Worm (Caenorhabditis elegans) whole organism, mixed stage, embryonic: ENCODE data around the gene srh-134.
A peak's percentile ranks its signal among the peaks of the same experiment; 100 is the strongest.
"Not testable (repeated sequence)": the region's sequence is repeated elsewhere in the genome, so short reads cannot be mapped to it uniquely, and the experiment has no call there.

ENCODE experiments used
- M03D4.4 ChIP-seq: sonication (generic microtip); optimal IDR thresholded peaks from 2 replicates; lab custom pipeline; 2017; ENCODE audit warnings: mild to moderate bottlenecking, missing genetic modification characterization, missing compliant biosample characterization
- bed-3 ChIP-seq: fragments of 200-800 bp; sonication (Bioruptor generic); optimal IDR thresholded peaks from 3 replicates; lab custom pipeline; 2018; ENCODE audit warnings: mild to moderate bottlenecking, missing genetic modification characterization, moderate library complexity, missing compliant biosample characterization
- blmp-1 ChIP-seq: fragments of 150-350 bp; optimal IDR thresholded peaks from 2 replicates; lab custom pipeline; 2014; ENCODE audit warnings: missing biosample characterization, missing genetic modification characterization
- ceh-39 ChIP-seq: fragments of 150-350 bp; optimal IDR thresholded peaks from 2 replicates; lab custom pipeline; 2014; ENCODE audit warnings: missing biosample characterization, missing genetic modification characterization
- ceh-43 ChIP-seq: fragments of 200-800 bp; sonication (Bioruptor generic); optimal IDR thresholded peaks from 2 replicates; lab custom pipeline; 2018; ENCODE audit warnings: mild to moderate bottlenecking, missing genetic modification characterization, moderate library complexity, missing compliant biosample characterization
- ces-1 ChIP-seq: fragments of 150-350 bp; optimal IDR thresholded peaks from 2 replicates; lab custom pipeline; 2014; ENCODE audit warnings: missing biosample characterization, missing genetic modification reagents, missing genetic modification characterization
- cnd-1 ChIP-seq: fragments of 200-800 bp; sonication (Bioruptor generic); optimal IDR thresholded peaks from 2 replicates; lab custom pipeline; 2018; ENCODE audit warnings: mild to moderate bottlenecking, missing genetic modification characterization, missing compliant biosample characterization
- drap-1 ChIP-seq: fragments of 200-800 bp; sonication (Bioruptor generic); optimal IDR thresholded peaks from 3 replicates; lab custom pipeline; 2018; ENCODE audit warnings: mild to moderate bottlenecking, missing genetic modification characterization, missing compliant biosample characterization
- elt-1 ChIP-seq: sonication (generic microtip); optimal IDR thresholded peaks from 2 replicates; lab custom pipeline; 2017; ENCODE audit warnings: missing genetic modification characterization, mild to moderate bottlenecking, missing compliant biosample characterization, antibody characterized with exemption, moderate library complexity, borderline replicate concordance; ENCODE audit not compliant: insufficient read depth
- flh-1 ChIP-seq: fragments of 200-800 bp; sonication (Bioruptor generic); optimal IDR thresholded peaks from 2 replicates; lab custom pipeline; 2018; ENCODE audit warnings: mild to moderate bottlenecking, missing genetic modification characterization, moderate library complexity, missing compliant biosample characterization
- hlh-1 ChIP-seq: fragments of 150-350 bp; optimal IDR thresholded peaks from 2 replicates; lab custom pipeline; 2014; ENCODE audit warnings: missing biosample characterization, missing genetic modification reagents, missing genetic modification characterization
- lin-13 ChIP-seq: fragments of 150-350 bp; optimal IDR thresholded peaks from 2 replicates; lab custom pipeline; 2014; ENCODE audit warnings: missing biosample characterization, missing genetic modification characterization
- lsy-2 ChIP-seq: fragments of 150-350 bp; optimal IDR thresholded peaks from 2 replicates; lab custom pipeline; 2014; ENCODE audit warnings: missing biosample characterization, missing genetic modification characterization
- mab-5 ChIP-seq: fragments of 150-350 bp; optimal IDR thresholded peaks from 2 replicates; lab custom pipeline; 2014; ENCODE audit warnings: missing biosample characterization, missing genetic modification characterization
- mep-1 ChIP-seq: fragments of 150-350 bp; optimal IDR thresholded peaks from 2 replicates; lab custom pipeline; 2017; ENCODE audit warnings: missing biosample characterization, missing genetic modification reagents, missing genetic modification characterization, inconsistent platforms
- mls-2 ChIP-seq: sonication (generic microtip); optimal IDR thresholded peaks from 2 replicates; lab custom pipeline; 2016; ENCODE audit warnings: mild to moderate bottlenecking, missing genetic modification characterization, moderate library complexity, missing compliant biosample characterization
- nhr-237 ChIP-seq: fragments of 150-350 bp; optimal IDR thresholded peaks from 2 replicates; lab custom pipeline; 2014; ENCODE audit warnings: missing biosample characterization, missing genetic modification characterization
- sem-2 ChIP-seq: fragments of 200-800 bp; sonication (Bioruptor generic); optimal IDR thresholded peaks from 2 replicates; lab custom pipeline; 2018; ENCODE audit warnings: mild to moderate bottlenecking, missing genetic modification characterization, missing compliant biosample characterization
- snpc-4 ChIP-seq: fragments of 150-350 bp; optimal IDR thresholded peaks from 2 replicates; lab custom pipeline; 2014; ENCODE audit warnings: missing biosample characterization, missing genetic modification characterization
- sptf-1 ChIP-seq: sonication (generic microtip); optimal IDR thresholded peaks from 2 replicates; lab custom pipeline; 2017; ENCODE audit warnings: mild to moderate bottlenecking, missing genetic modification characterization, moderate library complexity, missing compliant biosample characterization
- tbx-8 ChIP-seq: fragments of 200-800 bp; sonication (Bioruptor generic); optimal IDR thresholded peaks from 2 replicates; lab custom pipeline; 2018; ENCODE audit warnings: mild to moderate bottlenecking, missing genetic modification characterization, moderate library complexity, missing compliant biosample characterization
- unc-62 ChIP-seq: fragments of 150-350 bp; optimal IDR thresholded peaks from 2 replicates; lab custom pipeline; 2014; ENCODE audit warnings: missing biosample characterization, missing genetic modification reagents, missing genetic modification characterization

srh-134 gene

DNA sequence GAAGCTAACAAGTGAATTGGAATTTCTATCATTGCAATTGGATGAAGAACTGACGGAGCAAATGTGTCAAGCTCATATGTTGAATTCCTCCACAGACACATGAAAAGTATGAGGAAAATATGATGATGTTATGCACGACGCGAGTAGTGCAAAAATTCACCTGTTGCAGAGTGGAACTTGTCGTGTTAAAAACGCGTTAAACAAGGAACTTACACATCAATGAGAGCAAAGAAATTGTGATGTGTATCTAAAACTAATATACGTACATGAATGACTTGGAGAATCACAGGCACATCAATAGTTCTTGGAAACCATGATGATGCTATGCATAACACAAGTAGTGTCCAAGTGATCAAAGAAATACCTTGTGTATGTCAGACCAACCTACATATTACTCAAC is at the start of gene srh-134:
srh-134 (minus strand) TSS at position 101 of the 400 bp plus-strand sequence.
- TF ChIP-seq elt-1 (tag; lab: Kevin White, UChicago) (no peak), mab-5 (tag; lab: Kevin White, UChicago) (no peak), lsy-2 (tag; lab: Kevin White, UChicago) (no peak)

- TF ChIP-seq ces-1 (GFP tag; lab: Kevin White, UChicago) (peak; percentile 63), lin-13 (tag; lab: Kevin White, UChicago) (no peak)
These were observed 49.2 kb upstream of the srh-134 start, which contains the start of gene Y59A8B.8 for ce11 chrV:18066257-18066783. Gene Y59A8B.8, minus strand, starts transcription at chrV:18066307.

- not testable (repeated sequence) for TF ChIP-seq tbx-8; blmp-1 (tag; lab: Kevin White, UChicago); sptf-1 (tag; lab: Kevin White, UChicago)
- TF ChIP-seq, all 35 proteins: peak for 0; not testable (repeated sequence) for 35
These were observed 38.3 kb upstream of the srh-134 start, which contains the start of the genes Y59A8B.25 and ebp-3 for ce11 chrV:18055297-18056019. Gene Y59A8B.25, minus strand, starts transcription at chrV:18055397. Gene ebp-3, plus strand, starts transcription at chrV:18055969.

ce11 chrV:18043271-18043670 is 26.1 kb upstream of the srh-134 start, which contains the start of gene ebp-1:
Gene ebp-1, plus strand, starts transcription at chrV:18043571.
- TF ChIP-seq ceh-39 (tag; lab: Kevin White, UChicago) (no peak), bed-3 (GFP tag; lab: Kevin White, UChicago) (no peak), sem-2 (GFP tag; lab: Kevin White, UChicago) (no peak), hlh-1 (tag; lab: Kevin White, UChicago) (no peak), M03D4.4 (tag; lab: Kevin White, UChicago) (no peak), ceh-43 (no peak), mls-2 (no peak), unc-62 (GFP tag; lab: Kevin White, UChicago) (no peak), lsy-2 (tag; lab: Kevin White, UChicago) (no peak), mab-5 (tag; lab: Kevin White, UChicago) (no peak), ces-1 (GFP tag; lab: Kevin White, UChicago) (no peak), flh-1 (no peak), drap-1 (GFP tag; lab: Kevin White, UChicago) (no peak), mep-1 (tag; lab: Kevin White, UChicago) (no peak), blmp-1 (tag; lab: Kevin White, UChicago) (no peak), elt-1 (tag; lab: Kevin White, UChicago) (no peak)

- no peak for TF ChIP-seq blmp-1 (tag; lab: Kevin White, UChicago)
- peak; percentile 4 for TF ChIP-seq hlh-1 (tag; lab: Kevin White, UChicago)
- TF ChIP-seq, all 35 proteins: peak for 1
These were observed 5.1 kb upstream of the srh-134 start, which contains the start of gene prp-6 for ce11 chrV:18022179-18022578. Gene prp-6, plus strand, starts transcription at chrV:18022479.

DNA sequence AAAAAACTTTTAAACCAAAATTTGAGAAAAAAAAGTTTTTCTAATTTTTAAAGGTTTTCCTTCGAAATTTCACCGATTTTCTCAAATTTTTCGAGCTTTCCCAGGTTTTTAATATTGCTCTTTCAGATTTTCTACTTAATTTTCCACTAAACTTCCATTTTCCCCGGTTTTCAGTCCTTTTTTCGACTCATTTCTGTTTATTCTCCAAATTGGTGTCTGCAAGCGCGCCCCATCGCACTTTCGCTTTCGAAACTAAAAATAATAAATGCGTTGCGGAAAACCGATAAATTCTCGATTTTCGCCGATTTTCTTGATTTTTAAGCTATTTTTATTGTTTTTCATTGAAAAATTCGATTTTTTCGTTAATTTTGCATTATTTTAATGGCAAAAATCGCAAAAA is 4.3 kb upstream of the srh-134 start:
- TF ChIP-seq sptf-1 (tag; lab: Kevin White, UChicago) (no peak), snpc-4 (no peak), M03D4.4 (tag; lab: Kevin White, UChicago) (no peak), ces-1 (GFP tag; lab: Kevin White, UChicago) (peak; percentile 20), nhr-237 (tag; lab: Kevin White, UChicago) (no peak), blmp-1 (tag; lab: Kevin White, UChicago) (peak; percentile 60), ceh-39 (tag; lab: Kevin White, UChicago) (peak; percentile 35)
- TF ChIP-seq, all 35 proteins: peak for 3

- no peak for TF ChIP-seq sptf-1 (tag; lab: Kevin White, UChicago)
- TF ChIP-seq cnd-1 (tag; lab: Kevin White, UChicago) = no peak
These were observed 3.0 kb downstream of the srh-134 start, which contains the start of gene srh-133 for ce11 chrV:18014116-18014515. Gene srh-133, minus strand, starts transcription at chrV:18014216.
